Worm (Caenorhabditis elegans): ENCODE measurements around the gene pqn-65.

The pqn-65 gene

DNA sequence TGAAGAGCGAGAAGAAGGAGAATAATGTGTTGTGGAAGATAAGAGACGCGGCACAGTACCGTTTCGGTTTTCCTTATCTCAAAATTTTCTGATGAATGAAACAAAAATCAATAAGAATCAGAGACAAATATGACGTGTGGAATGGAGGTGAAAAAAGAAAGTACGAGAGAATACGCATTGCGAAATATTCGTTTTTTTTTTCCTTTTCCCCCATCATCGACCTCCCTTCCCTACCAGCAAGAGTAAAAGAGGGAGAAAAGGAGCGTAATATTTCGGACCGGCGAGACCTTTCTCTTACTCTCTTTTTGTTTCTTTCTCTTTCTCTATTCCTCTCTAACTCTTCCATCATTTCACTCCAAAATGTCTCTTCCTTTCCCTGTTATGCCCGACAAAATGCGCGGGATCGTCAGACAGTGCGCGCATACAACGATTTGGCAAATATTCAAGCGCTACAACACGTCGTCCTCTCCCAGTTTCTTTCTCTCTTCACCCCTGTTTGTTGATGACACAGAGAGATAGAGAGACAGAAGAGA lies 42.9 kb upstream of the pqn-65 start:
- TF ChIP-seq ceh-79 (tag; optimal IDR thresholded peaks at IDR 0.05) (no peak), zim-3 (tag; optimal IDR thresholded peaks at IDR 0.05) (no peak), ztf-3 (GFP tag; optimal IDR thresholded peaks at IDR 0.05) (no peak), B0035.1 (tag; optimal IDR thresholded peaks at IDR 0.05) (no peak), rpc-1 (optimal IDR thresholded peaks at IDR 0.05) (no peak), rpc-1 (tag; optimal IDR thresholded peaks at IDR 0.05) (no peak), ztf-25 (GFP tag; IDR thresholded peaks at IDR 0.05) (no peak), sdz-38 (tag; optimal IDR thresholded peaks at IDR 0.05) (no peak), ceh-40 (GFP tag; IDR thresholded peaks at IDR 0.05) (no peak), gei-17 (GFP tag; optimal IDR thresholded peaks at IDR 0.05) (no peak), him-1 (tag; optimal IDR thresholded peaks at IDR 0.05) (no peak), C17E4.6 (GFP tag; IDR thresholded peaks at IDR 0.05) (no peak), egl-18 (GFP tag; IDR thresholded peaks at IDR 0.05) (no peak), snpc-1.1 (tag; optimal IDR thresholded peaks at IDR 0.05; ENCODE audit: insufficient read depth) (no peak), ccch-3 (GFP tag; optimal IDR thresholded peaks at IDR 0.05) (no peak), D2030.7 (GFP tag; IDR thresholded peaks at IDR 0.05) (no peak), tlf-1 (GFP tag; optimal IDR thresholded peaks at IDR 0.05) (no peak), madf-6 (GFP tag; IDR thresholded peaks at IDR 0.05) (no peak), B0019.2 (GFP tag; conservative IDR thresholded peaks at IDR 0.05) (no peak), T07F8.4 (tag; optimal IDR thresholded peaks at IDR 0.05) (no peak), hmg-20 (GFP tag; IDR thresholded peaks at IDR 0.05) (no peak), K11D2.4 (GFP tag; IDR thresholded peaks at IDR 0.05) (no peak), ama-1 (optimal IDR thresholded peaks at IDR 0.05) (no peak), ama-1 (GFP tag; optimal IDR thresholded peaks at IDR 0.05) (no peak), lin-40 (tag; optimal IDR thresholded peaks at IDR 0.05) (peak; percentile 53), die-1 (tag; optimal IDR thresholded peaks at IDR 0.05) (no peak), ztf-26 (tag; optimal IDR thresholded peaks at IDR 0.05) (peak; percentile 39), lin-35 (GFP tag; optimal IDR thresholded peaks at IDR 0.05) (no peak), lsl-1 (GFP tag; optimal IDR thresholded peaks at IDR 0.05) (no peak), hlh-26 (GFP tag; conservative IDR thresholded peaks at IDR 0.05) (no peak), chd-7 (tag; optimal IDR thresholded peaks at IDR 0.05) (no peak), ztf-28 (GFP tag; IDR thresholded peaks at IDR 0.05) (no peak), lag-1 (GFP tag; IDR thresholded peaks at IDR 0.05) (no peak), ceh-27 (GFP tag; optimal IDR thresholded peaks at IDR 0.05) (peak; percentile 45), F37B4.10 (GFP tag; IDR thresholded peaks at IDR 0.05) (no peak), nhr-80 (tag; optimal IDR thresholded peaks at IDR 0.05) (peak; percentile 91), mxl-1 (tag; optimal IDR thresholded peaks at IDR 0.05) (no peak), unc-62 (GFP tag; optimal IDR thresholded peaks at IDR 0.05) (peak; percentile 22), F57C9.4 (tag; optimal IDR thresholded peaks at IDR 0.05) (no peak), hmg-1.2 (GFP tag; IDR thresholded peaks at IDR 0.05) (no peak), aptf-2 (GFP tag; conservative IDR thresholded peaks at IDR 0.05) (no peak), bed-1 (GFP tag; IDR thresholded peaks at IDR 0.05) (no peak), pbrm-1 (GFP tag; IDR thresholded peaks at IDR 0.05) (no peak), fkh-3 (tag; optimal IDR thresholded peaks at IDR 0.05) (no peak), ceh-91 (GFP tag; IDR thresholded peaks at IDR 0.05) (no peak), ets-4 (GFP tag; optimal IDR thresholded peaks at IDR 0.05) (no peak), aptf-3 (GFP tag; IDR thresholded peaks at IDR 0.05) (no peak), ztf-22 (GFP tag; optimal IDR thresholded peaks at IDR 0.05) (no peak), rec-8 (tag; optimal IDR thresholded peaks at IDR 0.05) (no peak), lin-54 (GFP tag; optimal IDR thresholded peaks at IDR 0.05) (no peak), dox-1 (GFP tag; IDR thresholded peaks at IDR 0.05) (peak; percentile 47; the same call in 1 of the 2 replicates)
